Worm (Caenorhabditis elegans): ENCODE measurements around the gene Y55B1BL.2.

Y55B1BL.2 gene

ce11 chrIII:444101-444500 lies 41.5 kb downstream of the Y55B1BL.2 start, which contains the start of gene Y55B1BR.8:
Gene Y55B1BR.8, plus strand, starts transcription at chrIII:444401.
- TF ChIP-seq hlh-13 (GFP tag; optimal IDR thresholded peaks at IDR 0.05) (no peak), hlh-15 (tag; optimal IDR thresholded peaks at IDR 0.05) (no peak), ama-1 (optimal IDR thresholded peaks at IDR 0.05) (no peak), dmd-4 (tag; optimal IDR thresholded peaks at IDR 0.05; ENCODE audit: borderline replicate concordance) (no peak), unc-42 (tag; optimal IDR thresholded peaks at IDR 0.05) (no peak), gmeb-2 (tag; optimal IDR thresholded peaks at IDR 0.05) (no peak), C38D4.7 (GFP tag; optimal IDR thresholded peaks at IDR 0.05) (no peak), zip-5 (tag; optimal IDR thresholded peaks at IDR 0.05) (no peak)

- TF ChIP-seq T23F11.4 (GFP tag; optimal IDR thresholded peaks at IDR 0.05): peak; percentile 3
- TF ChIP-seq C38D4.7 (GFP tag; optimal IDR thresholded peaks at IDR 0.05): peak; percentile 40
- peak; percentile 21 for TF ChIP-seq pat-9 (tag; optimal IDR thresholded peaks at IDR 0.05)
- TF ChIP-seq K02D7.2 (tag; optimal IDR thresholded peaks at IDR 0.05): peak; percentile 48
- TF ChIP-seq ceh-19 (GFP tag; optimal IDR thresholded peaks at IDR 0.05): peak; percentile 25
- peak; percentile 59 for TF ChIP-seq hlh-13 (GFP tag; optimal IDR thresholded peaks at IDR 0.05)
- TF ChIP-seq lin-11 (tag; optimal IDR thresholded peaks at IDR 0.05): peak; percentile 37
- peak; percentile 48 for TF ChIP-seq sox-4 (tag; optimal IDR thresholded peaks at IDR 0.05)
- peak; percentile 4 for TF ChIP-seq ceh-24 (tag; optimal IDR thresholded peaks at IDR 0.05)
- TF ChIP-seq gmeb-2 (tag; optimal IDR thresholded peaks at IDR 0.05): peak; percentile 54
- TF ChIP-seq ceh-6 (GFP tag; optimal IDR thresholded peaks at IDR 0.05): peak; percentile 62
- peak; percentile 45 for TF ChIP-seq pha-2 (tag; optimal IDR thresholded peaks at IDR 0.05)
- TF ChIP-seq che-1 (tag; optimal IDR thresholded peaks at IDR 0.05): peak; percentile 50
Measured at ce11 chrIII:445515-445914, 43.0 kb downstream of the Y55B1BL.2 start.

- TF ChIP-seq elt-2 (tag; optimal IDR thresholded peaks at IDR 0.05) (no peak), pros-1 (tag; optimal IDR thresholded peaks at IDR 0.05) (no peak), ceh-14 (tag; optimal IDR thresholded peaks at IDR 0.05) (no peak), dmd-4 (tag; optimal IDR thresholded peaks at IDR 0.05; ENCODE audit: borderline replicate concordance) (no peak), ceh-34 (tag; optimal IDR thresholded peaks at IDR 0.05) (no peak), Y22D7AL.16 (tag; optimal IDR thresholded peaks at IDR 0.05) (no peak), pha-4 (tag; optimal IDR thresholded peaks at IDR 0.05) (no peak), F13H6.1 (tag; optimal IDR thresholded peaks at IDR 0.05) (no peak), hlh-8 (tag; optimal IDR thresholded peaks at IDR 0.05) (no peak), nfya-1 (tag; optimal IDR thresholded peaks at IDR 0.05) (no peak), C08G9.2 (tag; optimal IDR thresholded peaks at IDR 0.05) (no peak), C38D4.7 (GFP tag; optimal IDR thresholded peaks at IDR 0.05) (no peak), ref-2 (tag; optimal IDR thresholded peaks at IDR 0.05) (no peak), ceh-30 (tag; optimal IDR thresholded peaks at IDR 0.05) (no peak), ztf-16 (tag; optimal IDR thresholded peaks at IDR 0.05) (no peak), ceh-19 (GFP tag; optimal IDR thresholded peaks at IDR 0.05) (no peak), odd-2 (tag; optimal IDR thresholded peaks at IDR 0.05) (no peak), lin-11 (tag; optimal IDR thresholded peaks at IDR 0.05) (no peak), che-1 (tag; optimal IDR thresholded peaks at IDR 0.05) (no peak), ceh-45 (GFP tag; IDR thresholded peaks at IDR 0.05) (no peak)
Measured at ce11 chrIII:446860-447259, 44.3 kb downstream of the Y55B1BL.2 start.
